Worm (Caenorhabditis elegans) whole organism, L1 larva: ENCODE measurements around the gene Y37E11AL.3.

Experiments used
- C04F5.9 ChIP-seq: sonication (generic microtip); optimal IDR thresholded peaks from 2 replicates; lab custom pipeline; 2016; ENCODE audit warnings: missing genetic modification characterization, missing compliant biosample characterization
- C16A3.4 ChIP-seq: fragments of 150-350 bp; optimal IDR thresholded peaks from 2 replicates; lab custom pipeline; 2014; ENCODE audit warnings: missing biosample characterization, missing genetic modification characterization
- alr-1 ChIP-seq: fragments of 200-800 bp; sonication (Bioruptor generic); optimal IDR thresholded peaks from 2 replicates; lab custom pipeline; 2018; ENCODE audit warnings: borderline replicate concordance, mild to moderate bottlenecking, missing genetic modification characterization, missing compliant biosample characterization
- ama-1 ChIP-seq: fragments of 150-350 bp; optimal IDR thresholded peaks from 2 replicates; lab custom pipeline; 2014
- blmp-1 ChIP-seq: fragments of 150-350 bp; optimal IDR thresholded peaks from 2 replicates; lab custom pipeline; 2014; ENCODE audit warnings: missing biosample characterization, missing genetic modification characterization
- ces-1 ChIP-seq: fragments of 150-350 bp; optimal IDR thresholded peaks from 2 replicates; lab custom pipeline; 2014; ENCODE audit warnings: missing biosample characterization, missing genetic modification reagents, missing genetic modification characterization
- dsc-1 ChIP-seq: sonication (generic microtip); optimal IDR thresholded peaks from 2 replicates; lab custom pipeline; 2016; ENCODE audit warnings: mild to moderate bottlenecking, missing genetic modification characterization, missing compliant biosample characterization
- efl-1 ChIP-seq, 4 experiments: fragments of 150-350 bp; optimal IDR thresholded peaks in 3 of 4; peaks in 1 of 4; 1 replicate in 1 of 4; 2 replicates in 3 of 4; lab custom pipeline; 2014; ENCODE audit warnings: missing biosample characterization in 2 of 4, missing genetic modification characterization in 2 of 4, missing genetic modification reagents in 2 of 4
- efl-3 ChIP-seq: fragments of 200-800 bp; sonication (Bioruptor generic); optimal IDR thresholded peaks from 2 replicates; lab custom pipeline; 2018; ENCODE audit warnings: mild to moderate bottlenecking, missing genetic modification characterization, missing compliant biosample characterization
- egl-27 ChIP-seq, 2 experiments: fragments of 150-350 bp in 1 of 2; sonication (generic microtip); optimal IDR thresholded peaks; 3 replicates each; lab custom pipeline; 2017 to 2018; ENCODE audit warnings: missing biosample characterization in 2 of 2, missing genetic modification characterization in 2 of 2, missing genetic modification reagents in 2 of 2
- elt-3 ChIP-seq, 6 experiments: fragments of 150-350 bp in 1 of 6; sonication (generic microtip); optimal IDR thresholded peaks; 2 replicates each; lab custom pipeline; 2017 to 2018; ENCODE audit warnings: missing biosample characterization in 6 of 6, missing genetic modification characterization in 6 of 6, inconsistent platforms in 1 of 6
- ets-5 ChIP-seq: fragments of 200-800 bp; sonication (Bioruptor generic); IDR thresholded peaks from 2 replicates; pipeline ENCODE4 v1.3.6; 2022; ENCODE audit warnings: missing genetic modification characterization, missing compliant biosample characterization
- grh-1 ChIP-seq: fragments of 200-800 bp; sonication (Bioruptor generic); IDR thresholded peaks from 2 replicates; pipeline ENCODE4 v1.3.6; 2022; ENCODE audit warnings: missing genetic modification reagents, missing genetic modification characterization, missing compliant biosample characterization
- hlh-17 ChIP-seq: fragments of 200-800 bp; sonication (Bioruptor generic); optimal IDR thresholded peaks from 2 replicates; lab custom pipeline; 2018; ENCODE audit warnings: missing genetic modification characterization, mild to moderate bottlenecking, missing compliant biosample characterization, moderate library complexity, borderline replicate concordance
- hpl-2 ChIP-seq: fragments of 150-350 bp; optimal IDR thresholded peaks from 2 replicates; lab custom pipeline; 2014; ENCODE audit warnings: missing biosample characterization, missing genetic modification reagents, missing genetic modification characterization
- jun-1 ChIP-seq: fragments of 150-350 bp; optimal IDR thresholded peaks from 2 replicates; lab custom pipeline; 2014; ENCODE audit warnings: missing biosample characterization, missing genetic modification reagents, missing genetic modification characterization
- lin-14 ChIP-seq: fragments of 200-800 bp; sonication (Bioruptor generic); optimal IDR thresholded peaks from 2 replicates; lab custom pipeline; 2018; ENCODE audit warnings: mild to moderate bottlenecking, missing genetic modification characterization, moderate library complexity, missing compliant biosample characterization
- lin-35 ChIP-seq, 2 experiments: fragments of 150-350 bp; optimal IDR thresholded peaks; 2 replicates each; lab custom pipeline; 2014; ENCODE audit warnings: missing biosample characterization in 2 of 2, missing genetic modification characterization in 2 of 2, missing genetic modification reagents in 2 of 2
- mef-2 ChIP-seq: fragments of 150-350 bp; optimal IDR thresholded peaks from 2 replicates; lab custom pipeline; 2014; ENCODE audit warnings: missing biosample characterization, missing genetic modification characterization
- nhr-11 ChIP-seq: fragments of 150-350 bp; optimal IDR thresholded peaks from 2 replicates; lab custom pipeline; 2014; ENCODE audit warnings: missing biosample characterization, missing genetic modification characterization
- nhr-20 ChIP-seq: sonication (generic microtip); optimal IDR thresholded peaks from 2 replicates; lab custom pipeline; 2016; ENCODE audit warnings: mild to moderate bottlenecking, missing genetic modification characterization, missing compliant biosample characterization
- nhr-237 ChIP-seq: fragments of 150-350 bp; optimal IDR thresholded peaks from 2 replicates; lab custom pipeline; 2014; ENCODE audit warnings: missing biosample characterization, missing genetic modification characterization
- nhr-47 ChIP-seq: sonication (generic microtip); optimal IDR thresholded peaks from 2 replicates; lab custom pipeline; 2016; ENCODE audit warnings: mild to moderate bottlenecking, missing genetic modification characterization, moderate library complexity, missing compliant biosample characterization
- nhr-77 ChIP-seq: fragments of 150-350 bp; optimal IDR thresholded peaks from 2 replicates; lab custom pipeline; 2014; ENCODE audit warnings: missing biosample characterization, missing genetic modification characterization
- nhr-84 ChIP-seq: sonication (generic microtip); optimal IDR thresholded peaks from 2 replicates; lab custom pipeline; 2017; ENCODE audit warnings: missing biosample characterization, missing genetic modification characterization
- nhr-90 ChIP-seq: sonication (generic microtip); optimal IDR thresholded peaks from 2 replicates; lab custom pipeline; 2016; ENCODE audit warnings: mild to moderate bottlenecking, missing genetic modification characterization, missing compliant biosample characterization; ENCODE audit not compliant: poor library complexity
- pag-3 ChIP-seq: sonication (generic microtip); optimal IDR thresholded peaks from 2 replicates; lab custom pipeline; 2017; ENCODE audit warnings: missing genetic modification characterization, mild to moderate bottlenecking, missing compliant biosample characterization, antibody characterized with exemption, borderline replicate concordance; ENCODE audit not compliant: insufficient read depth
- pax-3 ChIP-seq: fragments of 200-800 bp; sonication (Bioruptor generic); optimal IDR thresholded peaks from 2 replicates; lab custom pipeline; 2018; ENCODE audit warnings: mild to moderate bottlenecking, missing genetic modification characterization, moderate library complexity, missing compliant biosample characterization
- pqm-1 ChIP-seq: sonication (generic microtip); optimal IDR thresholded peaks from 3 replicates; lab custom pipeline; 2017; ENCODE audit warnings: missing biosample characterization, missing genetic modification characterization
- skn-1 ChIP-seq: fragments of 150-350 bp; optimal IDR thresholded peaks from 2 replicates; lab custom pipeline; 2014; ENCODE audit warnings: missing biosample characterization, missing genetic modification characterization
- snu-23 ChIP-seq: sonication (generic microtip); optimal IDR thresholded peaks from 2 replicates; lab custom pipeline; 2016; ENCODE audit warnings: missing genetic modification characterization, missing compliant biosample characterization
- sptf-1 ChIP-seq: fragments of 150-350 bp; optimal IDR thresholded peaks from 2 replicates; lab custom pipeline; 2014; ENCODE audit warnings: missing biosample characterization, missing genetic modification characterization
- swsn-7 ChIP-seq: sonication (generic microtip); optimal IDR thresholded peaks from 2 replicates; lab custom pipeline; 2016; ENCODE audit warnings: missing genetic modification characterization, missing compliant biosample characterization
- vab-15 ChIP-seq: sonication (generic microtip); optimal IDR thresholded peaks from 2 replicates; lab custom pipeline; 2017; ENCODE audit warnings: missing genotype, mild to moderate bottlenecking, missing genetic modification characterization, missing compliant biosample characterization
- xbp-1 ChIP-seq: sonication (generic microtip); optimal IDR thresholded peaks from 2 replicates; lab custom pipeline; 2016; ENCODE audit warnings: missing genetic modification characterization, missing compliant biosample characterization
- ztf-11 ChIP-seq, 2 experiments: sonication (generic microtip); optimal IDR thresholded peaks; 2 replicates each; lab custom pipeline; 2016 to 2017; ENCODE audit warnings: missing genetic modification characterization in 2 of 2, missing biosample characterization in 1 of 2, missing compliant biosample characterization in 1 of 2

Gene Y37E11AL.3

DNA sequence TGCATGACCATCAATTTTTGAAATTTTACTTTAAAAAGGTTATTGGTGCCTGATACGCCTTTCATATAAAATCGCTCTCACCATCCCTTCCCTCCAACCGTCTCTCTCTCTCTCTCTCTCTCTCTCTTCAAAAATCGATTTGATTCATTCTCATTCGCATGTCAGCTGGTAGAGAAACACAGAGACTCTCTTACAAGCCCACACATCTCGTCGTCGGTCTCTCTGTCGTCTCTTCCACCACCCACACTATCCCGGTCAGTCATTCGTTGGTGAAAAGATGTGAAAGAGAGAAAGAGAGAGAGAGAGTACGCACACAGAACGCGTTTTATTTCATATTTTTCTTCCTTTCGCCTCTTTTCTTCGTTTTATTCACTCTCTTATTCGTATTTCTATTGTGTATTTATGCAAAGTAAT, 47.7 kb downstream of the Y37E11AL.3 start (continued):
- TF ChIP-seq swsn-7 (tag; lab: Kevin White, UChicago) (peak; percentile 89), nhr-47 (peak; percentile 86), elt-3 (tag; optimal IDR thresholded peaks at IDR 0.05; lab: Kevin White, UChicago) (peak in 2 of 6 experiments; percentile 46 to 58), jun-1 (peak; percentile 83), efl-3 (GFP tag; lab: Kevin White, UChicago) (no peak), vab-15 (tag; lab: Kevin White, UChicago) (no peak), nhr-77 (tag; lab: Kevin White, UChicago) (peak; percentile 80), mef-2 (tag; lab: Kevin White, UChicago) (peak; percentile 53), nhr-90 (tag; lab: Kevin White, UChicago) (peak; percentile 75), skn-1 (tag; lab: Kevin White, UChicago) (peak; percentile 77), ces-1 (GFP tag; lab: Kevin White, UChicago) (no peak), nhr-84 (tag; lab: Kevin White, UChicago) (no peak), C04F5.9 (no peak), ets-5 (GFP tag; lab: Robert Waterston, UW) (no peak), nhr-11 (tag; lab: Kevin White, UChicago) (peak; percentile 72), ama-1 (lab: Kevin White, UChicago) (peak; percentile 19), lin-14 (GFP tag; lab: Kevin White, UChicago) (peak; percentile 98), pax-3 (tag; lab: Kevin White, UChicago) (peak; percentile 24), nhr-20 (tag; lab: Kevin White, UChicago) (peak; percentile 89), efl-1 (optimal IDR thresholded peaks at IDR 0.05; lab: Kevin White, UChicago) (peak; percentile 83 to 93), efl-1 (GFP tag; optimal IDR thresholded peaks at IDR 0.05 in 1 of 2; lab: Kevin White, UChicago) (peak; percentile 57 to 95), grh-1 (GFP tag; lab: Robert Waterston, UW) (peak; percentile 27; the same call in 1 of the 2 replicates), blmp-1 (tag; lab: Kevin White, UChicago) (peak; percentile 88), pqm-1 (peak; percentile 17), egl-27 (tag; optimal IDR thresholded peaks at IDR 0.05; lab: Kevin White, UChicago) (peak in 1 of 2 experiments; percentile 70), ztf-11 (tag; optimal IDR thresholded peaks at IDR 0.05; lab: Kevin White, UChicago) (peak in 1 of 2 experiments; percentile 27), nhr-237 (peak; percentile 80), hlh-17 (GFP tag; lab: Kevin White, UChicago) (no peak), pag-3 (tag; lab: Kevin White, UChicago) (no peak), snu-23 (GFP tag; lab: Kevin White, UChicago) (peak; percentile 94), xbp-1 (tag; lab: Kevin White, UChicago) (peak; percentile 76), dsc-1 (peak; percentile 68), sptf-1 (tag; lab: Kevin White, UChicago) (no peak), alr-1 (no peak), hpl-2 (GFP tag; lab: Kevin White, UChicago) (peak; percentile 67)

DNA sequence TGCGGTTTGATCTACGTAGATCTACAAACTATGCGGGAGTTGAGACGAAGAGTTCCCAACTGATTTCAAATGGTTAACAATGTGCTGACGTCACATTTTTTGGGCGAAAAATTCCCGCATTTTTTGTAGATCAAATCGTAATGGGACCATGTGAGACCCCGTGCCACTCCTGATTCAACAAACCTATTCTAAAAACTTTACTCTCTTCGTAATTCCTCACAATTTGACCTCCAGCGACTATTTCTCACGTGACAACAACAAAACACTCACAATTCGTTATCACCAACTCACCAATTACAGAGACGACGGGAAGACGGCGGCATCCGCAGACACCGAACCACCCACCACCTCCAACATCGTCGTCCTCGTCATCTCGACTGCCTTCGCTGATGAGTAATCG, 49.0 kb downstream of the Y37E11AL.3 start, which contains the start of gene siah-1:
siah-1 (plus strand) TSS at position 301 of the 400 bp plus-strand sequence.
- TF ChIP-seq lin-35 (GFP tag; optimal IDR thresholded peaks at IDR 0.05; lab: Kevin White, UChicago) = peak in 1 of 2 experiments; percentile 42
- TF ChIP-seq C16A3.4 (tag; lab: Kevin White, UChicago) = no peak
- no peak for TF ChIP-seq elt-3 (tag; optimal IDR thresholded peaks at IDR 0.05; lab: Kevin White, UChicago)

DNA sequence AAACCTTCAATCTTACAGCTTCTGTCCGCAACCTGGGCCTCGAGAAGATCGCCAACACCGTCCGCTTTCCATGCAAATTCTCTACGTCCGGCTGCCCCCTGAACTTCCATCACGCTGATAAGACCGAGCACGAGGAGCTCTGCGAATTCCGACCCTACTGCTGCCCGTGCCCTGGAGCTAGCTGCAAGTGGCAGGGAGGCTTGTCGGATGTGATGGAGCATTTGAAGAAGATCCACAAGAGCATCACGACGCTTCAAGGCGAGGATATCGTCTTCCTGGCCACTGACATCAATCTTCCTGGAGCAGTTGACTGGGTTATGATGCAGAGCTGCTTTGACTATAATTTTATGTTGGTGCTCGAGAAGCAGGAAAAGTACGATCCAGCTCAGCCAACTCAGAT, 51.1 kb downstream of the Y37E11AL.3 start:
- no peak for TF ChIP-seq elt-3 (tag; optimal IDR thresholded peaks at IDR 0.05; lab: Kevin White, UChicago)
- TF ChIP-seq ets-5 (GFP tag; lab: Robert Waterston, UW) = peak; percentile 86; the same call in 1 of the 2 replicates
- no peak for TF ChIP-seq efl-1 (optimal IDR thresholded peaks at IDR 0.05; lab: Kevin White, UChicago)
- TF ChIP-seq efl-1 (GFP tag; optimal IDR thresholded peaks at IDR 0.05 in 1 of 2; lab: Kevin White, UChicago) = peak in 1 of 2 experiments; percentile 72
- TF ChIP-seq, all 84 proteins: peak for 2
